Worm (Caenorhabditis elegans): ENCODE results near the gene pfn-2.

Gene pfn-2

ce11 chrX:5346303-5346702 lies 7.6 kb downstream of the pfn-2 start:
- TF ChIP-seq let-607 (tag; optimal IDR thresholded peaks at IDR 0.05) = peak; percentile 66 to 85
- peak; percentile 14 for TF ChIP-seq ztf-22 (GFP tag; optimal IDR thresholded peaks at IDR 0.05)
- TF ChIP-seq F39B2.1 (GFP tag; IDR thresholded peaks at IDR 0.05) = no peak
- TF ChIP-seq egrh-3 (GFP tag; IDR thresholded peaks at IDR 0.05) = no peak
- peak; percentile 91 for TF ChIP-seq nhr-80 (tag; optimal IDR thresholded peaks at IDR 0.05)

ce11 chrX:5344287-5344686 lies 9.6 kb downstream of the pfn-2 start, which contains the start of gene C26B9.1:
Gene C26B9.1, plus strand, starts transcription at chrX:5344587.
- TF ChIP-seq F23B12.7 (tag; optimal IDR thresholded peaks at IDR 0.05; ENCODE audit: insufficient read depth) = no peak
- TF ChIP-seq nhr-90 (tag; optimal IDR thresholded peaks at IDR 0.05) = no peak
- no peak for TF ChIP-seq him-1 (tag; optimal IDR thresholded peaks at IDR 0.05)
- TF ChIP-seq athp-1 (tag; optimal IDR thresholded peaks at IDR 0.05) = no peak
- TF ChIP-seq ceh-27 (GFP tag; optimal IDR thresholded peaks at IDR 0.05) = no peak
- no peak for TF ChIP-seq efl-1 (GFP tag; optimal IDR thresholded peaks at IDR 0.05)
- TF ChIP-seq F57A8.1 (GFP tag; optimal IDR thresholded peaks at IDR 0.05) = no peak
- no peak for TF ChIP-seq ZK185.1 (tag; optimal IDR thresholded peaks at IDR 0.05; ENCODE audit: poor library complexity, severe bottlenecking)
- TF ChIP-seq egl-18 (GFP tag; IDR thresholded peaks at IDR 0.05) = no peak
- TF ChIP-seq xnd-1 (tag; optimal IDR thresholded peaks at IDR 0.05) = no peak
- TF ChIP-seq rec-8 (tag; optimal IDR thresholded peaks at IDR 0.05) = no peak
- TF ChIP-seq ccch-3 (GFP tag; optimal IDR thresholded peaks at IDR 0.05) = no peak
- TF ChIP-seq ceh-40 (GFP tag; IDR thresholded peaks at IDR 0.05) = no peak
- no peak for TF ChIP-seq nfyb-1 (GFP tag; IDR thresholded peaks at IDR 0.05)
- TF ChIP-seq ama-1 (optimal IDR thresholded peaks at IDR 0.05) = no peak
- TF ChIP-seq ama-1 (GFP tag; optimal IDR thresholded peaks at IDR 0.05) = no peak
- TF ChIP-seq lag-1 (GFP tag; IDR thresholded peaks at IDR 0.05) = no peak
- TF ChIP-seq tbp1 (GFP tag; optimal IDR thresholded peaks at IDR 0.05) = no peak
- no peak for TF ChIP-seq lin-54 (GFP tag; optimal IDR thresholded peaks at IDR 0.05)

DNA sequence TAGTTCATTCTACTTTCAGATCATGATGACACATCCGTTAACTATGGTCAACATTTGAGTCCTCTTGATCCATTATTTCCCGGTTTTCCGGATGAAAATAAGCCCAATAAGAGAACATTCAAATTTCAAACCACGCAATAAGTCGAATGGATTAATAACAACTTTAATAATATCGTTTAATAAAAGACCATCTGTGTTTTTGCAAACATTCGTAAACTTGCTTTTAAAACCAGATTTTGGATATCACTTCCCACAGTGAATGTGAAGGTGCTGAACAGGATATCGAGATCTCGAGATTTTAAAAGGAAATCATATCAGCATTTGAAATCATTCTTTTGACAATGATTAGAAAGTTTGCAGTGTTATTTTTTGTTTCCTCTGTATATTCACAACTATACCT lies 11.9 kb downstream of the pfn-2 start, which contains the start of gene C26B9.7:
C26B9.7 (plus strand) TSS at position 301 of the 400 bp plus-strand sequence.
- TF ChIP-seq rec-8 (tag; optimal IDR thresholded peaks at IDR 0.05) = no peak
- no peak for TF ChIP-seq F55B11.4 (tag; optimal IDR thresholded peaks at IDR 0.05; ENCODE audit: borderline replicate concordance, insufficient read depth)
- TF ChIP-seq bed-1 (GFP tag; IDR thresholded peaks at IDR 0.05) = no peak
- TF ChIP-seq B0261.1 (tag; optimal IDR thresholded peaks at IDR 0.05) = no peak
- no peak for TF ChIP-seq lin-26 (GFP tag; IDR thresholded peaks at IDR 0.05)
- no peak for TF ChIP-seq aptf-3 (GFP tag; IDR thresholded peaks at IDR 0.05)
- no peak for TF ChIP-seq lin-40 (tag; optimal IDR thresholded peaks at IDR 0.05)
- TF ChIP-seq F10E7.11 (tag; optimal IDR thresholded peaks at IDR 0.05) = no peak
- no peak for TF ChIP-seq sea-2 (GFP tag; IDR thresholded peaks at IDR 0.05)
- TF ChIP-seq Y79H2A.3 (GFP tag; conservative IDR thresholded peaks at IDR 0.05) = no peak
- no peak for TF ChIP-seq atf-7 (tag; optimal IDR thresholded peaks at IDR 0.05)
- TF ChIP-seq snpc-3.4 (tag; optimal IDR thresholded peaks at IDR 0.05) = no peak
- TF ChIP-seq repo-1 (tag; optimal IDR thresholded peaks at IDR 0.05) = no peak
- no peak for TF ChIP-seq fkh-3 (tag; optimal IDR thresholded peaks at IDR 0.05)
- TF ChIP-seq bed-2 (GFP tag; IDR thresholded peaks at IDR 0.05) = no peak
- no peak for TF ChIP-seq Y53F4B.3 (GFP tag; IDR thresholded peaks at IDR 0.05)
- TF ChIP-seq sptf-2 (GFP tag; optimal IDR thresholded peaks at IDR 0.05) = no peak
- TF ChIP-seq ztf-3 (GFP tag; optimal IDR thresholded peaks at IDR 0.05) = no peak
- TF ChIP-seq D2030.7 (GFP tag; IDR thresholded peaks at IDR 0.05) = no peak

Measured in whole organism, young adult.